Worm (Caenorhabditis elegans) whole organism, L2 larva: ENCODE data around the gene T07C12.10.

Source experiments
- R02D3.7 ChIP-seq: fragments of 150-350 bp; optimal IDR thresholded peaks from 2 replicates; lab custom pipeline; 2014; ENCODE audit warnings: missing biosample characterization, missing genetic modification characterization
- aly-2 ChIP-seq: fragments of 150-350 bp; optimal IDR thresholded peaks from 2 replicates; lab custom pipeline; 2014; ENCODE audit warnings: missing biosample characterization, missing genetic modification characterization
- ama-1 ChIP-seq: fragments of 150-350 bp; optimal IDR thresholded peaks from 2 replicates; lab custom pipeline; 2018; ENCODE audit warnings: inconsistent platforms
- dmd-4 ChIP-seq: sonication (generic microtip); optimal IDR thresholded peaks from 2 replicates; lab custom pipeline; 2017; ENCODE audit warnings: missing biosample characterization, missing genetic modification characterization
- elt-3 ChIP-seq: sonication (generic microtip); optimal IDR thresholded peaks from 2 replicates; lab custom pipeline; 2017; ENCODE audit warnings: missing biosample characterization, missing genetic modification characterization
- fos-1 ChIP-seq: fragments of 150-350 bp; optimal IDR thresholded peaks from 2 replicates; lab custom pipeline; 2014; ENCODE audit warnings: missing biosample characterization, missing genetic modification characterization
- nhr-12 ChIP-seq: fragments of 150-350 bp; optimal IDR thresholded peaks from 2 replicates; lab custom pipeline; 2014; ENCODE audit warnings: missing biosample characterization, missing genetic modification characterization
- nhr-6 ChIP-seq: fragments of 150-350 bp; optimal IDR thresholded peaks from 2 replicates; lab custom pipeline; 2014; ENCODE audit warnings: missing biosample characterization, missing genetic modification characterization
- skn-1 ChIP-seq: sonication (generic microtip); optimal IDR thresholded peaks from 2 replicates; lab custom pipeline; 2017; ENCODE audit warnings: missing biosample characterization, missing genetic modification characterization
- ztf-11 ChIP-seq: sonication (generic microtip); optimal IDR thresholded peaks from 2 replicates; lab custom pipeline; 2017; ENCODE audit warnings: missing biosample characterization, missing genetic modification characterization

ce11 chrV:9958231-9958630, 2.0 kb downstream of the T07C12.10 start, which contains the start of gene anmt-3:
- TF ChIP-seq nhr-6 = no peak
- no peak for TF ChIP-seq dmd-4 (tag; lab: Kevin White, UChicago)
- TF ChIP-seq elt-3 (tag; lab: Kevin White, UChicago) = no peak
- TF ChIP-seq skn-1 = no peak
- TF ChIP-seq fos-1 (tag; lab: Kevin White, UChicago) = no peak
- TF ChIP-seq aly-2 = no peak
- TF ChIP-seq ztf-11 = no peak
- no peak for TF ChIP-seq R02D3.7
- no peak for TF ChIP-seq nhr-12 (tag; lab: Kevin White, UChicago)
- no peak for TF ChIP-seq ama-1 (lab: Kevin White, UChicago)
